Fruit fly (Drosophila melanogaster) whole organism, embryonic: Measurements from ENCODE around the gene ckd.
A peak's percentile ranks its signal among the peaks of the same experiment; 100 is the strongest.

ENCODE experiments used
- CG11247 ChIP-seq: fragments of 200-800 bp; sonication (Bioruptor generic); IDR thresholded peaks from 2 replicates; pipeline ENCODE4 v1.3.6; 2022; ENCODE audit warnings: missing biosample characterization, missing genetic modification characterization
- CG12391 ChIP-seq: fragments of 200-800 bp; sonication (Bioruptor generic); optimal IDR thresholded peaks from 3 replicates; lab custom pipeline; 2018; ENCODE audit warnings: missing biosample characterization, mild to moderate bottlenecking, missing genetic modification characterization, moderate library complexity
- CG12769 ChIP-seq: fragments of 200-800 bp; sonication (Bioruptor generic); optimal IDR thresholded peaks from 2 replicates; lab custom pipeline; 2019; ENCODE audit warnings: missing biosample characterization, mild to moderate bottlenecking, missing genetic modification characterization, moderate library complexity
- CG14441 ChIP-seq: fragments of 200-800 bp; sonication (Bioruptor generic); IDR thresholded peaks from 2 replicates; pipeline ENCODE4 v1.3.6; 2022; ENCODE audit warnings: missing biosample characterization, missing genetic modification characterization
- CG1603 ChIP-seq: fragments of 200-800 bp; sonication (Bioruptor generic); optimal IDR thresholded peaks from 2 replicates; lab custom pipeline; 2019; ENCODE audit warnings: missing biosample characterization, mild to moderate bottlenecking, missing genetic modification characterization, moderate library complexity
- CG17361 ChIP-seq: fragments of 200-800 bp; sonication (Bioruptor generic); IDR thresholded peaks from 3 replicates; pipeline ENCODE4 v1.3.6; 2022; ENCODE audit warnings: missing biosample characterization, missing genetic modification characterization
- CG1832 ChIP-seq: fragments of 200-800 bp; sonication (Bioruptor generic); optimal IDR thresholded peaks from 2 replicates; lab custom pipeline; 2017; ENCODE audit warnings: missing biosample characterization, mild to moderate bottlenecking, missing genetic modification characterization, inconsistent platforms
- CG2129 ChIP-seq: fragments of 200-800 bp; sonication (Bioruptor generic); IDR thresholded peaks from 2 replicates; pipeline ENCODE4 v1.3.6; 2022; ENCODE audit warnings: missing biosample characterization, missing genetic modification characterization; ENCODE audit not compliant: partially characterized antibody
- CG3281 ChIP-seq: fragments of 200-800 bp; sonication (Bioruptor generic); optimal IDR thresholded peaks from 3 replicates; lab custom pipeline; 2017; ENCODE audit warnings: missing biosample characterization, mild to moderate bottlenecking, missing genetic modification characterization
- CG33213 ChIP-seq: fragments of 200-800 bp; sonication (Bioruptor generic); optimal IDR thresholded peaks from 3 replicates; lab custom pipeline; 2016; ENCODE audit warnings: missing biosample characterization, missing genetic modification characterization
- CG3995 ChIP-seq: fragments of 200-800 bp; sonication (Bioruptor generic); optimal IDR thresholded peaks from 3 replicates; lab custom pipeline; 2016; ENCODE audit warnings: missing biosample characterization, missing genetic modification characterization
- CG42726 ChIP-seq: fragments of 200-800 bp; sonication (Bioruptor generic); IDR thresholded peaks from 2 replicates; pipeline ENCODE4 v1.3.6; 2022; ENCODE audit warnings: missing biosample characterization, missing genetic modification characterization; ENCODE audit not compliant: partially characterized antibody
- CG4404 ChIP-seq: fragments of 200-800 bp; sonication (Bioruptor generic); IDR thresholded peaks from 2 replicates; pipeline ENCODE4 v1.3.6; 2022; ENCODE audit warnings: missing biosample characterization, missing genetic modification characterization
- CG5245 ChIP-seq: fragments of 200-800 bp; sonication (Bioruptor generic); optimal IDR thresholded peaks from 3 replicates; lab custom pipeline; 2016; ENCODE audit warnings: missing biosample characterization, missing genetic modification characterization
- CG6654 ChIP-seq: fragments of 200-800 bp; sonication (Bioruptor generic); optimal IDR thresholded peaks from 2 replicates; lab custom pipeline; 2017; ENCODE audit warnings: missing biosample characterization, mild to moderate bottlenecking, missing genetic modification characterization
- CG7556 ChIP-seq: fragments of 200-800 bp; sonication (Bioruptor generic); optimal IDR thresholded peaks from 2 replicates; lab custom pipeline; 2017; ENCODE audit warnings: missing biosample characterization, mild to moderate bottlenecking, missing genetic modification characterization
- CG9609 ChIP-seq: fragments of 200-800 bp; sonication (Bioruptor generic); optimal IDR thresholded peaks from 3 replicates; lab custom pipeline; 2016; ENCODE audit warnings: missing biosample characterization, missing genetic modification characterization
- Drgx ChIP-seq: fragments of 200-800 bp; sonication (Bioruptor generic); IDR thresholded peaks from 2 replicates; pipeline ENCODE4 v1.3.6; 2022; ENCODE audit warnings: missing biosample characterization, missing genetic modification characterization
- E2f2 ChIP-seq: fragments of 200-800 bp; sonication (Bioruptor generic); IDR thresholded peaks from 2 replicates; pipeline ENCODE4 v1.3.6; 2022; ENCODE audit warnings: missing biosample characterization, missing genetic modification characterization
- Ets65A ChIP-seq: fragments of 200-800 bp; sonication (Bioruptor generic); peaks from one replicate; lab custom pipeline; 2016; ENCODE audit warnings: missing biosample characterization, missing genetic modification characterization
- HLH4C ChIP-seq: fragments of 200-800 bp; sonication (Bioruptor generic); IDR thresholded peaks from 3 replicates; pipeline ENCODE4 v1.3.6; 2022; ENCODE audit warnings: missing biosample characterization, missing genetic modification characterization; ENCODE audit not compliant: partially characterized antibody
- HLHmδ ChIP-seq: fragments of 200-800 bp; sonication (Bioruptor generic); optimal IDR thresholded peaks from 2 replicates; lab custom pipeline; 2018; ENCODE audit warnings: missing biosample characterization, mild to moderate bottlenecking, missing genetic modification characterization, moderate library complexity
- Med ChIP-seq: fragments of 200-800 bp; sonication (Bioruptor generic); peaks from one replicate; lab custom pipeline; 2016; ENCODE audit warnings: missing biosample characterization, missing genetic modification characterization, mild to moderate bottlenecking, inconsistent platforms, moderate library complexity
- Nf-YB ChIP-seq: fragments of 200-800 bp; sonication (Bioruptor generic); optimal IDR thresholded peaks from 3 replicates; lab custom pipeline; 2019; ENCODE audit warnings: missing biosample characterization, mild to moderate bottlenecking, missing genetic modification characterization, moderate library complexity
- Opbp ChIP-seq: fragments of 200-800 bp; sonication (Bioruptor generic); IDR thresholded peaks from 3 replicates; pipeline ENCODE4 v1.3.6; 2022; ENCODE audit warnings: missing biosample characterization, missing genetic modification characterization; ENCODE audit not compliant: partially characterized antibody
- Rx ChIP-seq: fragments of 200-800 bp; sonication (Bioruptor generic); IDR thresholded peaks from 2 replicates; pipeline ENCODE4 v1.3.6; 2022; ENCODE audit warnings: missing biosample characterization, missing genetic modification characterization
- Tbp ChIP-seq: fragments of >200 bp; optimal IDR thresholded peaks from 2 replicates; lab custom pipeline; 2018; ENCODE audit warnings: missing biosample characterization, missing genetic modification characterization
- ap ChIP-seq: fragments of 200-800 bp; sonication (Bioruptor generic); IDR thresholded peaks from 2 replicates; pipeline ENCODE4 v1.3.6; 2022; ENCODE audit warnings: missing biosample characterization, missing genetic modification characterization
- bsh ChIP-seq, 2 experiments: fragments of 200-800 bp; sonication (Bioruptor generic); optimal IDR thresholded peaks; 2 replicates each; lab custom pipeline; 2017 to 2018; ENCODE audit warnings: mild to moderate bottlenecking in 2 of 2, missing biosample characterization in 2 of 2, missing genetic modification characterization in 2 of 2, moderate library complexity in 1 of 2
- cas ChIP-seq: fragments of 200-800 bp; sonication (Bioruptor generic); IDR thresholded peaks from 2 replicates; pipeline ENCODE4 v1.3.6; 2022; ENCODE audit warnings: missing biosample characterization, missing genetic modification characterization
- corto ChIP-seq: fragments of 200-800 bp; sonication (Bioruptor generic); optimal IDR thresholded peaks from 2 replicates; lab custom pipeline; 2016; ENCODE audit warnings: missing biosample characterization, mild to moderate bottlenecking, missing genetic modification characterization, moderate library complexity
- da ChIP-seq: fragments of 200-800 bp; sonication (Bioruptor generic); optimal IDR thresholded peaks from 2 replicates; lab custom pipeline; 2016; ENCODE audit warnings: missing biosample characterization, missing genetic modification characterization
- dmrt99B ChIP-seq: fragments of 200-800 bp; sonication (Bioruptor generic); optimal IDR thresholded peaks from 2 replicates; lab custom pipeline; 2018; ENCODE audit warnings: missing biosample characterization, mild to moderate bottlenecking, missing genetic modification characterization, moderate library complexity
- dpn ChIP-seq, 2 experiments: fragments of 200-800 bp; sonication (Bioruptor generic); optimal IDR thresholded peaks; 3 replicates each; lab custom pipeline; 2016; ENCODE audit warnings: missing biosample characterization in 2 of 2, missing genetic modification characterization in 2 of 2
- kay ChIP-seq: fragments of 200-800 bp; sonication (Bioruptor generic); optimal IDR thresholded peaks from 2 replicates; lab custom pipeline; 2016; ENCODE audit warnings: missing biosample characterization, missing genetic modification characterization
- lbe ChIP-seq: fragments of 200-800 bp; sonication (Bioruptor generic); optimal IDR thresholded peaks from 2 replicates; lab custom pipeline; 2016; ENCODE audit warnings: missing biosample characterization, mild to moderate bottlenecking, missing genetic modification characterization
- mam ChIP-seq: fragments of 200-800 bp; sonication (Bioruptor generic); optimal IDR thresholded peaks from 3 replicates; lab custom pipeline; 2016; ENCODE audit warnings: missing biosample characterization, missing genetic modification characterization
- nom ChIP-seq: fragments of 200-800 bp; sonication (Bioruptor generic); optimal IDR thresholded peaks from 2 replicates; lab custom pipeline; 2017; ENCODE audit warnings: missing biosample characterization, missing genetic modification characterization, mild to moderate bottlenecking, moderate library complexity, missing genetic modification reagents
- prd ChIP-seq, 3 experiments: fragments of >200 bp in 2 of 3; fragments of 200-800 bp in 1 of 3; sonication (Bioruptor generic) in 1 of 3; optimal IDR thresholded peaks in 2 of 3; IDR thresholded peaks in 1 of 3; 2 replicates in 2 of 3; 3 replicates in 1 of 3; pipeline versions ENCODE4 v1.3.6 to Lab custom; 2017 to 2022; ENCODE audit warnings: missing biosample characterization in 1 of 3, missing genetic modification characterization in 1 of 3
- sens ChIP-seq: fragments of 200-800 bp; sonication (Bioruptor generic); peaks from one replicate; lab custom pipeline; 2016; ENCODE audit warnings: missing biosample characterization, missing genetic modification characterization
- sisA ChIP-seq: fragments of 200-800 bp; sonication (Bioruptor generic); IDR thresholded peaks from 2 replicates; pipeline ENCODE4 v1.3.6; 2022; ENCODE audit warnings: missing biosample characterization, missing genetic modification characterization
- slou ChIP-seq: fragments of 200-800 bp; sonication (Bioruptor generic); optimal IDR thresholded peaks from 3 replicates; lab custom pipeline; 2016; ENCODE audit warnings: missing biosample characterization, missing genetic modification characterization
- tgo ChIP-seq: fragments of 200-800 bp; sonication (Bioruptor generic); IDR thresholded peaks from 3 replicates; pipeline ENCODE4 v1.3.6; 2022; ENCODE audit warnings: missing biosample characterization, missing genetic modification characterization
- zen2 ChIP-seq: fragments of 200-800 bp; sonication (Bioruptor generic); IDR thresholded peaks from 3 replicates; pipeline ENCODE4 v1.3.6; 2022; ENCODE audit warnings: missing biosample characterization, missing genetic modification characterization; ENCODE audit not compliant: partially characterized antibody

ckd gene

dm6 chr3L:3247130-3248065 lies 10.3 kb upstream of the ckd start, which contains the start of gene CG43389:
Gene CG43389 (plus strand): TSS chr3L:3248015.
- TF ChIP-seq ap (GFP tag; lab: Robert Waterston, UW) = no peak
- no peak for TF ChIP-seq CG42726 (GFP tag; lab: Robert Waterston, UW)
- peak; percentile 91 for TF ChIP-seq nom (GFP tag; lab: Kevin White, UChicago)
- no peak for TF ChIP-seq HLHmδ (GFP tag; lab: Kevin White, UChicago)
- no peak for TF ChIP-seq CG33213 (GFP tag; lab: Kevin White, UChicago)
- no peak for TF ChIP-seq CG2129
- no peak for TF ChIP-seq Opbp (GFP tag; lab: Robert Waterston, UW)
- TF ChIP-seq CG3281 (GFP tag; lab: Kevin White, UChicago) = no peak
- TF ChIP-seq lbe (GFP tag; lab: Kevin White, UChicago) = peak; percentile 99
- peak; percentile 24 for TF ChIP-seq CG1832
- peak; percentile 29 for TF ChIP-seq Ets65A (GFP tag; lab: Kevin White, UChicago)
- TF ChIP-seq corto = peak; percentile 99
- TF ChIP-seq Drgx (GFP tag; lab: Robert Waterston, UW) = peak; percentile 61; the same call in 1 of the 2 replicates
- peak in 1 of 2 experiments; percentile 69 for TF ChIP-seq bsh (GFP tag; optimal IDR thresholded peaks at IDR 0.05; lab: Kevin White, UChicago)
- no peak for TF ChIP-seq cas (GFP tag; lab: Robert Waterston, UW)
- TF ChIP-seq sens = peak; percentile 22
- no peak for TF ChIP-seq Nf-YB (GFP tag; lab: Kevin White, UChicago)

DNA sequence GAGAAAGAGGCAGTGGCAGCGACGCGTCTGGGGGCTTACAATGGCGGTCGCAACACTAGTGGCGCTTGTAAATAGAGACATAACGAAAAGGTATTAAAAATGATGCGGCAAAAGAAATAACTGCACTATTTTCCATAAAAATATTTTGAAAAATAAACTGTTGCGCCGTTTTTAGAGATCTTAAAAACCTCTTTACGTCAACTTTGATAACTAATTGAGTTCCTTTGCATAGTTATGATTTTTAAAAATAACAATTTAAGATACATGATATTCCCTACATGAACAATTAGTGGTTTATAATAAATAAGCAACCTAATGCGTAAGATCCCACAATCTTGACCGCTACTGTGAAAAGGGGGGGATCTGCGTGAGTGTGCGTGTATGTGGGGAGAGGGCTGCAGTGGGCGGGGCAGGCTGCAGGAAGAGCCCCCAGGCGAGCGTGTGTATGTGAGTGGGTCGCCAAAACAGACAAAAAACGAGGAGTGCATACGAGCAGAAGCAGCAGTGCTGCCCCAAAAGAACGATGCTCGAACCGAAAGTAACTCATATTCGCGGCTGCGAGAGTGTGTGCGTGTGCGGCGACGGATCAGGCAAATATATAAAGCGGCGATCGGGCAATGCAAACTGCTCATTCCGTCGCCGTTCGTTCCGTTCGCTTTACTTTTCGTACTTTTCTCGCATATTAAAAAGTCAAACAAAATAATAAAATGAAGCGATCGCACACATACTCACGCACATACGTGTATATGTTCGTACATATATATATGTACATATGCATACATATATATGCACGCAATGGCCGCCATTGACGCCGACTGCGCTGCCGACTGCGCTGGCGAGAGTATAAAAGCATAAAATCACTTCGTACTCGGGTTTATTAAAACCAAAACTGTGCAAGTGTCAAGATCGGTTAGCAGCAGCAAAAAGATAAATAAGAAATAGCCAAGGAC lies 8.7 kb upstream of the ckd start:
- TF ChIP-seq CG6654 (GFP tag; lab: Kevin White, UChicago) (peak; percentile 7), CG17361 (peak; percentile 37; the same call in 1 of the 3 replicates), CG1603 (no peak), Rx (GFP tag; lab: Robert Waterston, UW) (no peak), CG14441 (no peak), CG3995 (GFP tag; lab: Kevin White, UChicago) (no peak), Med (GFP tag; lab: Kevin White, UChicago) (peak; percentile 84), da (GFP tag; lab: Kevin White, UChicago) (no peak), prd (optimal IDR thresholded peaks at IDR 0.05; lab: Kevin White, UChicago) (no peak), prd (GFP tag; IDR thresholded peaks at IDR 0.05; lab: Robert Waterston, UW) (peak; percentile 23; the same call in 1 of the 3 replicates), Tbp (GFP tag; lab: Kevin White, UChicago) (no peak), slou (GFP tag; lab: Kevin White, UChicago) (no peak), CG5245 (peak; percentile 9), CG12769 (tag; lab: Kevin White, UChicago) (no peak), sisA (GFP tag; lab: Robert Waterston, UW) (no peak), CG11247 (GFP tag; lab: Robert Waterston, UW) (no peak), CG4404 (GFP tag; lab: Robert Waterston, UW) (no peak), dpn (GFP tag; optimal IDR thresholded peaks at IDR 0.05; lab: Kevin White, UChicago) (peak in 1 of 2 experiments; percentile 53), CG12391 (peak; percentile 44), CG7556 (GFP tag; lab: Kevin White, UChicago) (peak; percentile 19), dmrt99B (tag; lab: Kevin White, UChicago) (peak; percentile 62), E2f2 (peak; percentile 15; the same call in 1 of the 2 replicates), CG9609 (GFP tag; lab: Kevin White, UChicago) (no peak), tgo (0 out of 3 replicates have a peak, but pooled peaks have one; percentile 31), CG3281 (GFP tag; lab: Kevin White, UChicago) (peak; percentile 15), kay (no peak), mam (GFP tag; lab: Kevin White, UChicago) (no peak), HLH4C (no peak), zen2 (GFP tag; lab: Robert Waterston, UW) (no peak)
